Fruit fly (Drosophila melanogaster) whole organism, embryonic: ENCODE measurements around the gene CG6656.
A peak's percentile ranks its signal among the peaks of the same experiment; 100 is the strongest.

ENCODE experiments used
- Ada2b ChIP-seq: fragments of 200-800 bp; sonication (Bioruptor generic); IDR thresholded peaks from 2 replicates; pipeline ENCODE4 v1.3.6; 2022; ENCODE audit warnings: missing biosample characterization, missing genetic modification characterization
- CG13287 ChIP-seq: fragments of 200-800 bp; sonication (Bioruptor generic); IDR thresholded peaks from 2 replicates; pipeline ENCODE4 v1.3.6; 2022; ENCODE audit warnings: missing biosample characterization, missing genetic modification characterization; ENCODE audit not compliant: partially characterized antibody
- CG13424 ChIP-seq: fragments of 200-800 bp; sonication (Bioruptor generic); optimal IDR thresholded peaks from 2 replicates; lab custom pipeline; 2019; ENCODE audit warnings: missing biosample characterization, mild to moderate bottlenecking, missing genetic modification characterization, moderate library complexity
- CG1602 ChIP-seq: fragments of 200-800 bp; sonication (Bioruptor generic); optimal IDR thresholded peaks from 3 replicates; lab custom pipeline; 2016; ENCODE audit warnings: missing biosample characterization, missing genetic modification characterization
- CG16863 ChIP-seq: fragments of 200-800 bp; sonication (Bioruptor generic); optimal IDR thresholded peaks from 3 replicates; lab custom pipeline; 2016; ENCODE audit warnings: missing biosample characterization, missing genetic modification characterization
- CG17328 ChIP-seq: fragments of 200-800 bp; sonication (Bioruptor generic); IDR thresholded peaks from 2 replicates; pipeline ENCODE4 v1.3.6; 2022; ENCODE audit warnings: missing biosample characterization, missing genetic modification characterization
- CG18476 ChIP-seq: fragments of 200-800 bp; sonication (Bioruptor generic); optimal IDR thresholded peaks from 2 replicates; lab custom pipeline; 2016; ENCODE audit warnings: missing biosample characterization, mild to moderate bottlenecking, missing genetic modification characterization
- CG2199 ChIP-seq: fragments of 200-800 bp; sonication (Bioruptor generic); IDR thresholded peaks from 3 replicates; pipeline ENCODE4 v1.3.6; 2022; ENCODE audit warnings: missing biosample characterization, missing genetic modification characterization
- CG3163 ChIP-seq: fragments of 200-800 bp; sonication (Bioruptor generic); optimal IDR thresholded peaks from 3 replicates; lab custom pipeline; 2016; ENCODE audit warnings: missing biosample characterization, missing genetic modification characterization
- CG3281 ChIP-seq: fragments of 200-800 bp; sonication (Bioruptor generic); optimal IDR thresholded peaks from 3 replicates; lab custom pipeline; 2017; ENCODE audit warnings: missing biosample characterization, mild to moderate bottlenecking, missing genetic modification characterization
- CG4854 ChIP-seq: fragments of 200-800 bp; sonication (Bioruptor generic); optimal IDR thresholded peaks from 2 replicates; lab custom pipeline; 2016; ENCODE audit warnings: missing biosample characterization, missing genetic modification characterization, inconsistent platforms
- CG6272 ChIP-seq: fragments of 200-800 bp; sonication (Bioruptor generic); IDR thresholded peaks from 2 replicates; pipeline ENCODE4 v1.3.6; 2022; ENCODE audit warnings: missing biosample characterization, missing genetic modification characterization
- CG6791 ChIP-seq: fragments of 200-800 bp; sonication (Bioruptor generic); IDR thresholded peaks from 3 replicates; pipeline ENCODE4 v1.3.6; 2022; ENCODE audit warnings: missing biosample characterization, missing genetic modification characterization; ENCODE audit not compliant: partially characterized antibody
- CG8359 ChIP-seq: fragments of 200-800 bp; sonication (Bioruptor generic); optimal IDR thresholded peaks from 2 replicates; lab custom pipeline; 2017; ENCODE audit warnings: missing biosample characterization, mild to moderate bottlenecking, missing genetic modification characterization, borderline replicate concordance
- CG9215 ChIP-seq: fragments of 200-800 bp; sonication (Bioruptor generic); IDR thresholded peaks from 2 replicates; pipeline ENCODE4 v1.3.6; 2022; ENCODE audit warnings: missing biosample characterization, missing genetic modification characterization
- CG9437 ChIP-seq: fragments of 200-800 bp; sonication (Bioruptor generic); optimal IDR thresholded peaks from 2 replicates; lab custom pipeline; 2018; ENCODE audit warnings: missing biosample characterization, mild to moderate bottlenecking, missing genetic modification characterization
- CkIIα-i1 ChIP-seq: fragments of 200-800 bp; sonication (Bioruptor generic); IDR thresholded peaks from 2 replicates; pipeline ENCODE4 v1.3.6; 2022; ENCODE audit warnings: missing biosample characterization, missing genetic modification characterization
- D ChIP-seq, 2 experiments: fragments of 200-800 bp in 1 of 2; fragments of >200 bp in 1 of 2; sonication (Bioruptor generic) in 1 of 2; optimal IDR thresholded peaks; 2 replicates in 1 of 2; 3 replicates in 1 of 2; lab custom pipeline; 2017; ENCODE audit warnings: mild to moderate bottlenecking in 1 of 2, missing biosample characterization in 1 of 2, missing genetic modification characterization in 1 of 2, missing genetic modification reagents in 1 of 2
- Dfd ChIP-seq, 2 experiments: fragments of >200 bp; optimal IDR thresholded peaks; 2 replicates each; lab custom pipeline; 2017; ENCODE audit warnings: missing biosample characterization in 2 of 2, missing genetic modification characterization in 2 of 2
- Dref ChIP-seq: fragments of 200-800 bp; sonication (Bioruptor generic); IDR thresholded peaks from 2 replicates; pipeline ENCODE4 v1.3.6; 2022; ENCODE audit warnings: missing biosample characterization, missing genetic modification characterization
- Fer2 ChIP-seq: fragments of 200-800 bp; sonication (Bioruptor generic); optimal IDR thresholded peaks from 2 replicates; lab custom pipeline; 2018; ENCODE audit warnings: missing biosample characterization, mild to moderate bottlenecking, missing genetic modification characterization, moderate library complexity
- GATAe ChIP-seq: fragments of 200-800 bp; sonication (Bioruptor generic); conservative IDR thresholded peaks from 2 replicates; pipeline ENCODE4 v1.3.6; 2022; ENCODE audit warnings: missing biosample characterization, missing genetic modification characterization
- HHEX ChIP-seq: fragments of 200-800 bp; sonication (Bioruptor generic); optimal IDR thresholded peaks from 3 replicates; lab custom pipeline; 2017; ENCODE audit warnings: missing biosample characterization, mild to moderate bottlenecking, missing genetic modification characterization, missing genetic modification reagents
- HLH3B ChIP-seq: fragments of 200-800 bp; sonication (Bioruptor generic); IDR thresholded peaks from 2 replicates; pipeline ENCODE4 v1.3.6; 2022; ENCODE audit warnings: missing biosample characterization, missing genetic modification characterization
- MESR4 ChIP-seq: fragments of 200-800 bp; sonication (Bioruptor generic); optimal IDR thresholded peaks from 2 replicates; lab custom pipeline; 2018; ENCODE audit warnings: missing biosample characterization, mild to moderate bottlenecking, missing genetic modification characterization, moderate library complexity
- MTF-1 ChIP-seq: fragments of 200-800 bp; sonication (Bioruptor generic); optimal IDR thresholded peaks from 2 replicates; lab custom pipeline; 2018; ENCODE audit warnings: missing biosample characterization, mild to moderate bottlenecking, missing genetic modification characterization, borderline replicate concordance
- Myb ChIP-seq: fragments of 200-800 bp; sonication (Bioruptor generic); optimal IDR thresholded peaks from 2 replicates; lab custom pipeline; 2016; ENCODE audit warnings: missing biosample characterization, missing genetic modification characterization
- Nf-YA ChIP-seq: fragments of 200-800 bp; sonication (Bioruptor generic); IDR thresholded peaks from 2 replicates; pipeline ENCODE4 v1.3.6; 2022; ENCODE audit warnings: missing biosample characterization, missing genetic modification characterization
- Opbp ChIP-seq: fragments of 200-800 bp; sonication (Bioruptor generic); IDR thresholded peaks from 3 replicates; pipeline ENCODE4 v1.3.6; 2022; ENCODE audit warnings: missing biosample characterization, missing genetic modification characterization; ENCODE audit not compliant: partially characterized antibody
- PHDP ChIP-seq: fragments of 200-800 bp; sonication (Bioruptor generic); optimal IDR thresholded peaks from 3 replicates; lab custom pipeline; 2018; ENCODE audit warnings: missing biosample characterization, mild to moderate bottlenecking, missing genetic modification characterization, moderate library complexity
- Six4 ChIP-seq: fragments of 200-800 bp; sonication (Bioruptor generic); optimal IDR thresholded peaks from 2 replicates; lab custom pipeline; 2016; ENCODE audit warnings: missing biosample characterization, missing genetic modification characterization
- Spps ChIP-seq: fragments of 200-800 bp; sonication (Bioruptor generic); optimal IDR thresholded peaks from 2 replicates; lab custom pipeline; 2018; ENCODE audit warnings: missing biosample characterization, mild to moderate bottlenecking, missing genetic modification characterization
- Ssrp ChIP-seq: fragments of 200-800 bp; sonication (Bioruptor generic); optimal IDR thresholded peaks from 2 replicates; lab custom pipeline; 2018; ENCODE audit warnings: missing biosample characterization, mild to moderate bottlenecking, missing genetic modification characterization, moderate library complexity
- amos ChIP-seq: fragments of 200-800 bp; sonication (Bioruptor generic); IDR thresholded peaks from 2 replicates; pipeline ENCODE4 v1.3.6; 2022; ENCODE audit warnings: missing biosample characterization, missing genetic modification characterization; ENCODE audit not compliant: partially characterized antibody
- ase ChIP-seq: fragments of 200-800 bp; sonication (Bioruptor generic); IDR thresholded peaks from 3 replicates; pipeline ENCODE4 v1.3.6; 2022; ENCODE audit warnings: missing biosample characterization, missing genetic modification characterization
- bowl ChIP-seq: fragments of 200-800 bp; sonication (Bioruptor generic); IDR thresholded peaks from 2 replicates; pipeline ENCODE4 v1.3.6; 2022; ENCODE audit warnings: missing biosample characterization, missing genetic modification characterization
- dmrt99B ChIP-seq: fragments of 200-800 bp; sonication (Bioruptor generic); optimal IDR thresholded peaks from 2 replicates; lab custom pipeline; 2018; ENCODE audit warnings: missing biosample characterization, mild to moderate bottlenecking, missing genetic modification characterization, moderate library complexity
- dpn ChIP-seq, 2 experiments: fragments of 200-800 bp; sonication (Bioruptor generic); optimal IDR thresholded peaks; 3 replicates each; lab custom pipeline; 2016; ENCODE audit warnings: missing biosample characterization in 2 of 2, missing genetic modification characterization in 2 of 2
- emc ChIP-seq: fragments of 200-800 bp; sonication (Bioruptor generic); optimal IDR thresholded peaks from 2 replicates; lab custom pipeline; 2016; ENCODE audit warnings: missing biosample characterization, missing genetic modification characterization
- eyg ChIP-seq: fragments of 200-800 bp; sonication (Bioruptor generic); optimal IDR thresholded peaks from 3 replicates; lab custom pipeline; 2016; ENCODE audit warnings: missing biosample characterization, missing genetic modification characterization
- fd3F ChIP-seq: fragments of 200-800 bp; sonication (Bioruptor generic); optimal IDR thresholded peaks from 2 replicates; lab custom pipeline; 2018; ENCODE audit warnings: missing biosample characterization, mild to moderate bottlenecking, missing genetic modification characterization, moderate library complexity
- insv ChIP-seq, 2 experiments: fragments of 200-800 bp; sonication (Bioruptor generic); optimal IDR thresholded peaks; 3 replicates each; lab custom pipeline; 2016 to 2018; ENCODE audit warnings: missing biosample characterization in 2 of 2, missing genetic modification characterization in 2 of 2
- lov ChIP-seq, 2 experiments: fragments of 200-800 bp in 1 of 2; fragments of >200 bp in 1 of 2; sonication (Bioruptor generic) in 1 of 2; IDR thresholded peaks in 1 of 2; optimal IDR thresholded peaks in 1 of 2; 2 replicates in 1 of 2; 3 replicates in 1 of 2; pipeline versions ENCODE4 v1.3.6 to Lab custom; 2017 to 2022; ENCODE audit warnings: missing biosample characterization in 1 of 2, missing genetic modification characterization in 1 of 2
- nerfin-2 ChIP-seq: fragments of 200-800 bp; sonication (Bioruptor generic); IDR thresholded peaks from 2 replicates; pipeline ENCODE4 v1.3.6; 2022; ENCODE audit warnings: missing biosample characterization, missing genetic modification characterization; ENCODE audit not compliant: partially characterized antibody
- repo ChIP-seq: fragments of 200-800 bp; sonication (Bioruptor generic); optimal IDR thresholded peaks from 2 replicates; lab custom pipeline; 2016; ENCODE audit warnings: missing biosample characterization, missing genetic modification characterization
- row ChIP-seq: fragments of 200-800 bp; sonication (Bioruptor generic); IDR thresholded peaks from 3 replicates; pipeline ENCODE4 v1.3.6; 2022; ENCODE audit warnings: missing biosample characterization, missing genetic modification characterization
- sens ChIP-seq: fragments of 200-800 bp; sonication (Bioruptor generic); peaks from one replicate; lab custom pipeline; 2016; ENCODE audit warnings: missing biosample characterization, missing genetic modification characterization
- trh ChIP-seq: fragments of 200-800 bp; sonication (Bioruptor generic); optimal IDR thresholded peaks from 2 replicates; lab custom pipeline; 2016; ENCODE audit warnings: missing biosample characterization, missing genetic modification characterization
- unpg ChIP-seq: fragments of 200-800 bp; sonication (Bioruptor generic); optimal IDR thresholded peaks from 3 replicates; lab custom pipeline; 2018; ENCODE audit warnings: missing biosample characterization, mild to moderate bottlenecking, missing genetic modification characterization, moderate library complexity
- vvl ChIP-seq: fragments of 200-800 bp; sonication (Bioruptor generic); IDR thresholded peaks from 2 replicates; pipeline ENCODE4 v1.3.6; 2022; ENCODE audit warnings: missing biosample characterization, missing genetic modification characterization
- z ChIP-seq: fragments of 200-800 bp; sonication (Bioruptor generic); IDR thresholded peaks from 3 replicates; pipeline ENCODE4 v1.3.6; 2022; ENCODE audit warnings: missing biosample characterization, missing genetic modification characterization

CG6656 gene

dm6 chr3R:21830303-21830707 is 44.8 kb upstream of the CG6656 start (continued):
- peak; percentile 19 for TF ChIP-seq unpg
- no peak for TF ChIP-seq Six4
- no peak for TF ChIP-seq eyg
- TF ChIP-seq PHDP (tag; lab: Kevin White, UChicago) = no peak
- no peak for TF ChIP-seq CG3281 (GFP tag; lab: Kevin White, UChicago)
- no peak for TF ChIP-seq CG6272 (GFP tag; lab: Robert Waterston, UW)
- TF ChIP-seq Ada2b (GFP tag; lab: Robert Waterston, UW) = no peak
- no peak for TF ChIP-seq Spps (tag; lab: Kevin White, UChicago)
- no peak for TF ChIP-seq bowl (GFP tag; lab: Robert Waterston, UW)
- no peak for TF ChIP-seq vvl
- no peak for TF ChIP-seq GATAe (GFP tag; lab: Robert Waterston, UW)
- no peak for TF ChIP-seq MTF-1 (GFP tag; lab: Kevin White, UChicago)
- no peak for TF ChIP-seq row (GFP tag; lab: Robert Waterston, UW)
- TF ChIP-seq CG8359 (GFP tag; lab: Kevin White, UChicago) = no peak
- TF ChIP-seq dmrt99B (tag; lab: Kevin White, UChicago) = peak; percentile 8
- no peak for TF ChIP-seq CG2199 (GFP tag; lab: Robert Waterston, UW)
- no peak for TF ChIP-seq emc (GFP tag; lab: Kevin White, UChicago)
- TF ChIP-seq Myb (GFP tag; lab: Kevin White, UChicago) = no peak
- TF ChIP-seq Dfd (GFP tag; optimal IDR thresholded peaks at IDR 0.05; lab: Kevin White, UChicago) = no peak
- no peak for TF ChIP-seq repo
- TF ChIP-seq CG17328 (GFP tag; lab: Robert Waterston, UW) = no peak
- no peak for TF ChIP-seq fd3F
- TF ChIP-seq CG4854 = no peak
- TF ChIP-seq CG3163 (GFP tag; lab: Kevin White, UChicago) = no peak
- no peak for TF ChIP-seq z (GFP tag; lab: Robert Waterston, UW)
- no peak for TF ChIP-seq Fer2 (tag; lab: Kevin White, UChicago)
- TF ChIP-seq ase (GFP tag; lab: Robert Waterston, UW) = no peak
- peak; percentile 9 for TF ChIP-seq CG13424 (tag; lab: Kevin White, UChicago)
- no peak for TF ChIP-seq Nf-YA (GFP tag; lab: Robert Waterston, UW)
- TF ChIP-seq Dref = no peak
- TF ChIP-seq amos (GFP tag; lab: Robert Waterston, UW) = no peak
- peak; percentile 30 for TF ChIP-seq Ssrp (tag; lab: Kevin White, UChicago)
- no peak for TF ChIP-seq insv (GFP tag; optimal IDR thresholded peaks at IDR 0.05; lab: Kevin White, UChicago)
- TF ChIP-seq nerfin-2 = no peak
- no peak for TF ChIP-seq CG18476 (GFP tag; lab: Kevin White, UChicago)
- TF ChIP-seq lov (optimal IDR thresholded peaks at IDR 0.05; lab: Kevin White, UChicago) = no peak
- no peak for TF ChIP-seq lov (GFP tag; IDR thresholded peaks at IDR 0.05; lab: Robert Waterston, UW)
- no peak for TF ChIP-seq CkIIα-i1 (GFP tag; lab: Robert Waterston, UW)
- TF ChIP-seq D (optimal IDR thresholded peaks at IDR 0.05; lab: Kevin White, UChicago) = no peak
- TF ChIP-seq D (GFP tag; optimal IDR thresholded peaks at IDR 0.05; lab: Kevin White, UChicago) = peak; percentile 14
- no peak for TF ChIP-seq Opbp (GFP tag; lab: Robert Waterston, UW)
- no peak for TF ChIP-seq dpn (GFP tag; optimal IDR thresholded peaks at IDR 0.05; lab: Kevin White, UChicago)
- no peak for TF ChIP-seq CG16863 (GFP tag; lab: Kevin White, UChicago)
- TF ChIP-seq HLH3B = no peak
- peak; percentile 3 for TF ChIP-seq CG9437
- TF ChIP-seq HHEX (GFP tag; lab: Kevin White, UChicago) = no peak
- TF ChIP-seq CG6791 (GFP tag; lab: Robert Waterston, UW) = no peak
- TF ChIP-seq CG1602 (GFP tag; lab: Kevin White, UChicago) = no peak
- no peak for TF ChIP-seq sens (GFP tag; lab: Kevin White, UChicago)
- TF ChIP-seq MESR4 (GFP tag; lab: Kevin White, UChicago) = no peak
- TF ChIP-seq CG9215 (GFP tag; lab: Robert Waterston, UW) = no peak
- TF ChIP-seq CG13287 = no peak
- TF ChIP-seq trh (GFP tag; lab: Kevin White, UChicago) = no peak
